Worm (Caenorhabditis elegans): Measurements from ENCODE around the gene ugt-29.

ce11 chrV:679663-680062 lies 19.7 kb downstream of the ugt-29 start, which contains the start of gene srx-22:
- TF ChIP-seq C38D4.7 (GFP tag; optimal IDR thresholded peaks at IDR 0.05) (no peak), nhr-11 (tag; optimal IDR thresholded peaks at IDR 0.05) (no peak), fax-1 (tag; optimal IDR thresholded peaks at IDR 0.05) (no peak), tbx-2 (tag; optimal IDR thresholded peaks at IDR 0.05) (no peak)
